Fruit fly (Drosophila melanogaster) whole organism, embryonic: ENCODE data around the gene upd1.

Experiments used
- Adf1 ChIP-seq: fragments of 200-800 bp; sonication (Bioruptor generic); IDR thresholded peaks from 2 replicates; pipeline ENCODE4 v1.3.6; 2022; ENCODE audit warnings: missing biosample characterization, missing genetic modification characterization
- Atf-2 ChIP-seq: fragments of 200-800 bp; sonication (Bioruptor generic); optimal IDR thresholded peaks from 2 replicates; lab custom pipeline; 2016; ENCODE audit warnings: missing biosample characterization, missing genetic modification characterization
- Atf3 ChIP-seq: fragments of 200-800 bp; sonication (Bioruptor generic); optimal IDR thresholded peaks from 3 replicates; lab custom pipeline; 2016; ENCODE audit warnings: missing biosample characterization, missing genetic modification characterization
- CG10267 ChIP-seq: fragments of 200-800 bp; sonication (Bioruptor generic); optimal IDR thresholded peaks from 2 replicates; lab custom pipeline; 2018; ENCODE audit warnings: missing biosample characterization, mild to moderate bottlenecking, missing genetic modification characterization, moderate library complexity
- CG10979 ChIP-seq: fragments of 200-800 bp; sonication (Bioruptor generic); optimal IDR thresholded peaks from 2 replicates; lab custom pipeline; 2018; ENCODE audit warnings: missing biosample characterization, mild to moderate bottlenecking, missing genetic modification characterization, moderate library complexity
- CG14667 ChIP-seq: fragments of 200-800 bp; sonication (Bioruptor generic); IDR thresholded peaks from 2 replicates; pipeline ENCODE4 v1.3.6; 2022; ENCODE audit warnings: missing biosample characterization, missing genetic modification characterization
- CG1647 ChIP-seq: fragments of 200-800 bp; sonication (Bioruptor generic); optimal IDR thresholded peaks from 3 replicates; lab custom pipeline; 2016; ENCODE audit warnings: missing biosample characterization, missing genetic modification characterization
- CG18764 ChIP-seq: fragments of 200-800 bp; sonication (Bioruptor generic); optimal IDR thresholded peaks from 3 replicates; lab custom pipeline; 2016; ENCODE audit warnings: missing biosample characterization, missing genetic modification characterization
- CG2202 ChIP-seq: fragments of 200-800 bp; sonication (Bioruptor generic); optimal IDR thresholded peaks from 2 replicates; lab custom pipeline; 2018; ENCODE audit warnings: missing biosample characterization, mild to moderate bottlenecking, missing genetic modification characterization
- CG2712 ChIP-seq: fragments of 200-800 bp; optimal IDR thresholded peaks from 3 replicates; lab custom pipeline; 2019; ENCODE audit warnings: missing biosample characterization, mild to moderate bottlenecking, missing genetic modification characterization, moderate library complexity
- CG31441 ChIP-seq: fragments of 200-800 bp; sonication (Bioruptor generic); IDR thresholded peaks from 2 replicates; pipeline ENCODE4 v1.3.6; 2022; ENCODE audit warnings: missing biosample characterization, missing genetic modification characterization
- CG33213 ChIP-seq: fragments of 200-800 bp; sonication (Bioruptor generic); optimal IDR thresholded peaks from 3 replicates; lab custom pipeline; 2016; ENCODE audit warnings: missing biosample characterization, missing genetic modification characterization
- CG34224 ChIP-seq: fragments of 200-800 bp; sonication (Bioruptor generic); IDR thresholded peaks from 3 replicates; pipeline ENCODE4 v1.3.6; 2022; ENCODE audit warnings: missing biosample characterization, missing genetic modification characterization; ENCODE audit not compliant: partially characterized antibody
- CG3726 ChIP-seq: fragments of 200-800 bp; sonication (Bioruptor generic); IDR thresholded peaks from 3 replicates; pipeline ENCODE4, ENCODE4 v1.3.6; 2022; ENCODE audit warnings: missing biosample characterization, missing genetic modification characterization
- CG4707 ChIP-seq: fragments of 200-800 bp; sonication (Bioruptor generic); optimal IDR thresholded peaks from 2 replicates; lab custom pipeline; 2018; ENCODE audit warnings: missing biosample characterization, mild to moderate bottlenecking, missing genetic modification characterization, moderate library complexity
- CG6683 ChIP-seq: fragments of 200-800 bp; sonication (Bioruptor generic); optimal IDR thresholded peaks from 2 replicates; lab custom pipeline; 2017; ENCODE audit warnings: missing biosample characterization, mild to moderate bottlenecking, missing genetic modification characterization, missing genetic modification reagents
- CG6791 ChIP-seq: fragments of 200-800 bp; sonication (Bioruptor generic); IDR thresholded peaks from 3 replicates; pipeline ENCODE4 v1.3.6; 2022; ENCODE audit warnings: missing biosample characterization, missing genetic modification characterization; ENCODE audit not compliant: partially characterized antibody
- CG7786 ChIP-seq: fragments of 200-800 bp; sonication (Bioruptor generic); optimal IDR thresholded peaks from 2 replicates; lab custom pipeline; 2016; ENCODE audit warnings: missing biosample characterization, missing genetic modification characterization
- CG9609 ChIP-seq: fragments of 200-800 bp; sonication (Bioruptor generic); optimal IDR thresholded peaks from 3 replicates; lab custom pipeline; 2016; ENCODE audit warnings: missing biosample characterization, missing genetic modification characterization
- CG9876 ChIP-seq: fragments of 200-800 bp; sonication (Bioruptor generic); optimal IDR thresholded peaks from 2 replicates; lab custom pipeline; 2016; ENCODE audit warnings: missing biosample characterization, missing genetic modification characterization
- Doc2 ChIP-seq: fragments of 200-800 bp; sonication (Bioruptor generic); IDR thresholded peaks from 2 replicates; pipeline ENCODE4 v1.3.6; 2022; ENCODE audit warnings: missing biosample characterization, missing genetic modification characterization
- Dref ChIP-seq: fragments of 200-800 bp; sonication (Bioruptor generic); IDR thresholded peaks from 2 replicates; pipeline ENCODE4 v1.3.6; 2022; ENCODE audit warnings: missing biosample characterization, missing genetic modification characterization
- E2f2 ChIP-seq: fragments of 200-800 bp; sonication (Bioruptor generic); IDR thresholded peaks from 2 replicates; pipeline ENCODE4 v1.3.6; 2022; ENCODE audit warnings: missing biosample characterization, missing genetic modification characterization
- Fer2 ChIP-seq: fragments of 200-800 bp; sonication (Bioruptor generic); optimal IDR thresholded peaks from 2 replicates; lab custom pipeline; 2018; ENCODE audit warnings: missing biosample characterization, mild to moderate bottlenecking, missing genetic modification characterization, moderate library complexity
- Fer3 ChIP-seq: fragments of 200-800 bp; sonication (Bioruptor generic); optimal IDR thresholded peaks from 2 replicates; lab custom pipeline; 2018; ENCODE audit warnings: missing biosample characterization, mild to moderate bottlenecking, missing genetic modification characterization, moderate library complexity
- HLH4C ChIP-seq: fragments of 200-800 bp; sonication (Bioruptor generic); IDR thresholded peaks from 3 replicates; pipeline ENCODE4 v1.3.6; 2022; ENCODE audit warnings: missing biosample characterization, missing genetic modification characterization; ENCODE audit not compliant: partially characterized antibody
- HLHmδ ChIP-seq: fragments of 200-800 bp; sonication (Bioruptor generic); optimal IDR thresholded peaks from 2 replicates; lab custom pipeline; 2018; ENCODE audit warnings: missing biosample characterization, mild to moderate bottlenecking, missing genetic modification characterization, moderate library complexity
- Hr51 ChIP-seq, 2 experiments: fragments of 200-800 bp; sonication (Bioruptor generic); optimal IDR thresholded peaks; 2 replicates in 1 of 2; 3 replicates in 1 of 2; lab custom pipeline; 2016 to 2018; ENCODE audit warnings: missing biosample characterization in 2 of 2, missing genetic modification characterization in 2 of 2, mild to moderate bottlenecking in 1 of 2, moderate library complexity in 1 of 2
- Rfx ChIP-seq: fragments of 200-800 bp; sonication (Bioruptor generic); IDR thresholded peaks from 2 replicates; pipeline ENCODE4 v1.3.6; 2022; ENCODE audit warnings: missing biosample characterization, missing genetic modification characterization
- ash1 ChIP-seq: fragments of 200-800 bp; sonication (Bioruptor generic); optimal IDR thresholded peaks from 2 replicates; lab custom pipeline; 2018; ENCODE audit warnings: missing biosample characterization, mild to moderate bottlenecking, missing genetic modification characterization
- bigmax ChIP-seq: fragments of 200-800 bp; sonication (Bioruptor generic); optimal IDR thresholded peaks from 2 replicates; lab custom pipeline; 2018; ENCODE audit warnings: missing biosample characterization, mild to moderate bottlenecking, missing genetic modification characterization
- cas ChIP-seq: fragments of 200-800 bp; sonication (Bioruptor generic); IDR thresholded peaks from 2 replicates; pipeline ENCODE4 v1.3.6; 2022; ENCODE audit warnings: missing biosample characterization, missing genetic modification characterization
- chm ChIP-seq: fragments of 200-800 bp; sonication (Bioruptor generic); IDR thresholded peaks from 2 replicates; pipeline ENCODE4 v1.3.6; 2022; ENCODE audit warnings: missing biosample characterization, missing genetic modification characterization
- disco-r ChIP-seq: fragments of 200-800 bp; sonication (Bioruptor generic); optimal IDR thresholded peaks from 2 replicates; lab custom pipeline; 2016; ENCODE audit warnings: missing biosample characterization, missing genetic modification characterization
- fd3F ChIP-seq: fragments of 200-800 bp; sonication (Bioruptor generic); optimal IDR thresholded peaks from 2 replicates; lab custom pipeline; 2018; ENCODE audit warnings: missing biosample characterization, mild to moderate bottlenecking, missing genetic modification characterization, moderate library complexity
- ham ChIP-seq: fragments of 200-800 bp; sonication (Bioruptor generic); IDR thresholded peaks from 2 replicates; pipeline ENCODE4 v1.3.6; 2022; ENCODE audit warnings: missing biosample characterization, missing genetic modification characterization
- nau ChIP-seq: fragments of 200-800 bp; sonication (Bioruptor generic); optimal IDR thresholded peaks from 3 replicates; lab custom pipeline; 2017; ENCODE audit warnings: missing biosample characterization, mild to moderate bottlenecking, missing genetic modification characterization, missing genetic modification reagents
- onecut ChIP-seq: fragments of 200-800 bp; sonication (Bioruptor generic); IDR thresholded peaks from 2 replicates; pipeline ENCODE4 v1.3.6; 2022; ENCODE audit warnings: missing biosample characterization, missing genetic modification characterization
- rib ChIP-seq: fragments of 200-800 bp; sonication (Bioruptor generic); IDR thresholded peaks from 2 replicates; pipeline ENCODE4 v1.3.6; 2022; ENCODE audit warnings: missing biosample characterization, missing genetic modification characterization
- sc ChIP-seq, 3 experiments: fragments of >200 bp in 2 of 3; fragments of 200-800 bp in 1 of 3; sonication (Bioruptor generic) in 1 of 3; optimal IDR thresholded peaks; 2 replicates in 2 of 3; 3 replicates in 1 of 3; lab custom pipeline; 2017; ENCODE audit warnings: mild to moderate bottlenecking in 1 of 3, missing biosample characterization in 1 of 3, missing genetic modification characterization in 1 of 3, missing genetic modification reagents in 1 of 3
- schlank ChIP-seq: fragments of 200-800 bp; sonication (Bioruptor generic); optimal IDR thresholded peaks from 2 replicates; lab custom pipeline; 2018; ENCODE audit warnings: missing biosample characterization, mild to moderate bottlenecking, missing genetic modification characterization
- sens ChIP-seq: fragments of 200-800 bp; sonication (Bioruptor generic); peaks from one replicate; lab custom pipeline; 2016; ENCODE audit warnings: missing biosample characterization, missing genetic modification characterization
- sens-2 ChIP-seq: fragments of 200-800 bp; sonication (Bioruptor generic); IDR thresholded peaks from 2 replicates; pipeline ENCODE4 v1.3.6; 2022; ENCODE audit warnings: missing biosample characterization, missing genetic modification characterization
- sug ChIP-seq: fragments of 200-800 bp; optimal IDR thresholded peaks from 2 replicates; lab custom pipeline; 2019; ENCODE audit warnings: missing biosample characterization, mild to moderate bottlenecking, missing genetic modification characterization, moderate library complexity
- tap ChIP-seq: fragments of 200-800 bp; optimal IDR thresholded peaks from 3 replicates; lab custom pipeline; 2019; ENCODE audit warnings: missing biosample characterization, mild to moderate bottlenecking, missing genetic modification characterization, moderate library complexity
- tup ChIP-seq: fragments of 200-800 bp; sonication (Bioruptor generic); optimal IDR thresholded peaks from 2 replicates; lab custom pipeline; 2016; ENCODE audit warnings: missing biosample characterization, mild to moderate bottlenecking, missing genetic modification characterization, moderate library complexity
- vfl ChIP-seq: fragments of 200-800 bp; sonication (Bioruptor generic); optimal IDR thresholded peaks from 2 replicates; lab custom pipeline; 2016; ENCODE audit warnings: missing biosample characterization, missing genetic modification characterization
- wdn ChIP-seq: fragments of 200-800 bp; sonication (Bioruptor generic); IDR thresholded peaks from 2 replicates; pipeline ENCODE4 v1.3.6; 2022; ENCODE audit warnings: missing biosample characterization, missing genetic modification characterization
- yki ChIP-seq: fragments of >200 bp; optimal IDR thresholded peaks from 3 replicates; lab custom pipeline; 2018
- zen2 ChIP-seq: fragments of 200-800 bp; sonication (Bioruptor generic); IDR thresholded peaks from 3 replicates; pipeline ENCODE4 v1.3.6; 2022; ENCODE audit warnings: missing biosample characterization, missing genetic modification characterization; ENCODE audit not compliant: partially characterized antibody
- zfh1 ChIP-seq: fragments of 200-800 bp; sonication (Bioruptor generic); IDR thresholded peaks from 3 replicates; pipeline ENCODE4 v1.3.6; 2022; ENCODE audit warnings: missing biosample characterization, missing genetic modification characterization
- zfh2 ChIP-seq: fragments of 200-800 bp; sonication (Bioruptor generic); optimal IDR thresholded peaks from 2 replicates; lab custom pipeline; 2016; ENCODE audit warnings: missing biosample characterization, missing genetic modification characterization

The upd1 gene

dm6 chrX:18312445-18312911 lies 3.4 kb upstream of the upd1 start (continued):
- TF ChIP-seq CG31441 (GFP tag; lab: Robert Waterston, UW) (no peak), sens-2 (GFP tag; lab: Robert Waterston, UW) (no peak), rib (GFP tag; lab: Robert Waterston, UW) (no peak), sug (tag; lab: Kevin White, UChicago) (no peak), wdn (GFP tag; lab: Robert Waterston, UW) (no peak), Fer3 (tag; lab: Kevin White, UChicago) (no peak), E2f2 (GFP tag; lab: Robert Waterston, UW) (no peak), CG2202 (tag; lab: Kevin White, UChicago) (no peak), Dref (GFP tag; lab: Robert Waterston, UW) (no peak), CG34224 (GFP tag; lab: Robert Waterston, UW) (peak; percentile 67), disco-r (GFP tag; lab: Kevin White, UChicago) (no peak), ash1 (GFP tag; lab: Kevin White, UChicago) (no peak), CG9876 (GFP tag; lab: Kevin White, UChicago) (no peak), CG18764 (GFP tag; lab: Kevin White, UChicago) (no peak), nau (no peak), CG9609 (no peak), HLHmδ (no peak), zen2 (peak; percentile 83), cas (GFP tag; lab: Robert Waterston, UW) (no peak), CG4707 (no peak), CG10267 (no peak), CG6791 (GFP tag; lab: Robert Waterston, UW) (peak; percentile 49; the same call in 2 of the 3 replicates), Atf-2 (no peak), CG33213 (no peak), Hr51 (GFP tag; optimal IDR thresholded peaks at IDR 0.05; lab: Kevin White, UChicago) (no peak), zfh2 (GFP tag; lab: Kevin White, UChicago) (no peak), zfh1 (GFP tag; lab: Robert Waterston, UW) (0 out of 3 replicates have a peak, but pooled peaks have one; percentile 18), CG14667 (GFP tag; lab: Robert Waterston, UW) (no peak), Adf1 (peak; percentile 84), CG10979 (no peak), CG3726 (GFP tag; lab: Robert Waterston, UW) (no peak), sc (optimal IDR thresholded peaks at IDR 0.05; lab: Kevin White, UChicago) (no peak), sc (GFP tag; optimal IDR thresholded peaks at IDR 0.05; lab: Kevin White, UChicago) (no peak), chm (GFP tag; lab: Robert Waterston, UW) (no peak), vfl (GFP tag; lab: Kevin White, UChicago) (no peak), sens (GFP tag; lab: Kevin White, UChicago) (no peak), HLH4C (peak; percentile 54; the same call in 1 of the 3 replicates), CG7786 (GFP tag; lab: Kevin White, UChicago) (no peak), Atf3 (GFP tag; lab: Kevin White, UChicago) (no peak), onecut (no peak), schlank (tag; lab: Kevin White, UChicago) (no peak), CG6683 (GFP tag; lab: Kevin White, UChicago) (no peak), Rfx (GFP tag; lab: Robert Waterston, UW) (no peak), CG2712 (no peak), CG1647 (GFP tag; lab: Kevin White, UChicago) (no peak), tup (GFP tag; lab: Kevin White, UChicago) (no peak), Doc2 (GFP tag; lab: Robert Waterston, UW) (no peak), tap (no peak), fd3F (GFP tag; lab: Kevin White, UChicago) (no peak), Fer2 (tag; lab: Kevin White, UChicago) (no peak), bigmax (GFP tag; lab: Kevin White, UChicago) (no peak), yki (lab: Kevin White, UChicago) (peak; percentile 92), ham (GFP tag; lab: Robert Waterston, UW) (no peak)
